Fruit fly (Drosophila melanogaster) S2 (cell line): ENCODE results near the gene slp2.

Source experiments
- CG8478 ChIP-seq: fragments of >200 bp; optimal IDR thresholded peaks from 2 replicates; lab custom pipeline; 2018
- CTCF ChIP-seq, 2 experiments: fragments of >200 bp; optimal IDR thresholded peaks; 2 replicates each; lab custom pipeline; 2018

Gene slp2

dm6 chr2L:3852120-3852519 lies 15.5 kb downstream of the slp2 start:
- TF ChIP-seq CG8478 (lab: Kevin White, UChicago) (no peak), CTCF (optimal IDR thresholded peaks at IDR 0.05; lab: Kevin White, UChicago) (no peak)

dm6 chr2L:3853507-3854030 lies 16.9 kb downstream of the slp2 start:
- TF ChIP-seq CG8478 (lab: Kevin White, UChicago) = no peak
- no peak for TF ChIP-seq CTCF (optimal IDR thresholded peaks at IDR 0.05; lab: Kevin White, UChicago)

dm6 chr2L:3855528-3856189 lies 19.0 kb downstream of the slp2 start:
- TF ChIP-seq CG8478 (lab: Kevin White, UChicago) = no peak
- no peak for TF ChIP-seq CTCF (optimal IDR thresholded peaks at IDR 0.05; lab: Kevin White, UChicago)

- TF ChIP-seq CTCF (optimal IDR thresholded peaks at IDR 0.05; lab: Kevin White, UChicago) (no peak), CG8478 (lab: Kevin White, UChicago) (no peak)
Observed at dm6 chr2L:3856372-3856771, 19.7 kb downstream of the slp2 start.

- no peak for TF ChIP-seq CG8478 (lab: Kevin White, UChicago)
- TF ChIP-seq CTCF (optimal IDR thresholded peaks at IDR 0.05; lab: Kevin White, UChicago) = no peak
Observed at dm6 chr2L:3858118-3858517, 21.5 kb downstream of the slp2 start.

dm6 chr2L:3861388-3861787 lies 24.7 kb downstream of the slp2 start:
- TF ChIP-seq CG8478 (lab: Kevin White, UChicago) (no peak), CTCF (optimal IDR thresholded peaks at IDR 0.05; lab: Kevin White, UChicago) (no peak)

dm6 chr2L:3862437-3863041 lies 25.9 kb downstream of the slp2 start, which contains the start of gene TTLL4B:
TTLL4B (plus strand) TSS chr2L:3862668.
- no peak for TF ChIP-seq CTCF (optimal IDR thresholded peaks at IDR 0.05; lab: Kevin White, UChicago)
- TF ChIP-seq CG8478 (lab: Kevin White, UChicago) = no peak

- no peak for TF ChIP-seq CTCF (optimal IDR thresholded peaks at IDR 0.05; lab: Kevin White, UChicago)
- TF ChIP-seq CG8478 (lab: Kevin White, UChicago) = no peak
Observed at dm6 chr2L:3867474-3868082, 30.9 kb downstream of the slp2 start, which contains the start of gene Cep97. Cep97 (plus strand) TSS chr2L:3867697.

- no peak for TF ChIP-seq CG8478 (lab: Kevin White, UChicago)
- TF ChIP-seq CTCF (optimal IDR thresholded peaks at IDR 0.05; lab: Kevin White, UChicago) = peak; percentile 35 to 45
Observed at dm6 chr2L:3872283-3872682, 35.6 kb downstream of the slp2 start, which contains the start of gene CG31957. CG31957 (minus strand) TSS chr2L:3872458.

- TF ChIP-seq CTCF (optimal IDR thresholded peaks at IDR 0.05; lab: Kevin White, UChicago) (no peak), CG8478 (lab: Kevin White, UChicago) (no peak)
Observed at dm6 chr2L:3877011-3877410, 40.4 kb downstream of the slp2 start.

- TF ChIP-seq CTCF (optimal IDR thresholded peaks at IDR 0.05; lab: Kevin White, UChicago) (no peak), CG8478 (lab: Kevin White, UChicago) (no peak)
Observed at dm6 chr2L:3880048-3880447, 43.4 kb downstream of the slp2 start.

- TF ChIP-seq CTCF (optimal IDR thresholded peaks at IDR 0.05; lab: Kevin White, UChicago) = no peak
- TF ChIP-seq CG8478 (lab: Kevin White, UChicago) = no peak
Observed at dm6 chr2L:3881164-3881563, 44.5 kb downstream of the slp2 start.

- no peak for TF ChIP-seq CTCF (optimal IDR thresholded peaks at IDR 0.05; lab: Kevin White, UChicago)
- no peak for TF ChIP-seq CG8478 (lab: Kevin White, UChicago)
Observed at dm6 chr2L:3882172-3882571, 45.5 kb downstream of the slp2 start.

- TF ChIP-seq CG8478 (lab: Kevin White, UChicago) (no peak), CTCF (optimal IDR thresholded peaks at IDR 0.05; lab: Kevin White, UChicago) (no peak)
Observed at dm6 chr2L:3883939-3884338, 47.3 kb downstream of the slp2 start.

- TF ChIP-seq CG8478 (lab: Kevin White, UChicago) (no peak), CTCF (optimal IDR thresholded peaks at IDR 0.05; lab: Kevin White, UChicago) (no peak)
Observed at dm6 chr2L:3888173-3888572, 51.5 kb downstream of the slp2 start.
